Worm (Caenorhabditis elegans): Measurements from ENCODE around the gene F25G6.1.

DNA sequence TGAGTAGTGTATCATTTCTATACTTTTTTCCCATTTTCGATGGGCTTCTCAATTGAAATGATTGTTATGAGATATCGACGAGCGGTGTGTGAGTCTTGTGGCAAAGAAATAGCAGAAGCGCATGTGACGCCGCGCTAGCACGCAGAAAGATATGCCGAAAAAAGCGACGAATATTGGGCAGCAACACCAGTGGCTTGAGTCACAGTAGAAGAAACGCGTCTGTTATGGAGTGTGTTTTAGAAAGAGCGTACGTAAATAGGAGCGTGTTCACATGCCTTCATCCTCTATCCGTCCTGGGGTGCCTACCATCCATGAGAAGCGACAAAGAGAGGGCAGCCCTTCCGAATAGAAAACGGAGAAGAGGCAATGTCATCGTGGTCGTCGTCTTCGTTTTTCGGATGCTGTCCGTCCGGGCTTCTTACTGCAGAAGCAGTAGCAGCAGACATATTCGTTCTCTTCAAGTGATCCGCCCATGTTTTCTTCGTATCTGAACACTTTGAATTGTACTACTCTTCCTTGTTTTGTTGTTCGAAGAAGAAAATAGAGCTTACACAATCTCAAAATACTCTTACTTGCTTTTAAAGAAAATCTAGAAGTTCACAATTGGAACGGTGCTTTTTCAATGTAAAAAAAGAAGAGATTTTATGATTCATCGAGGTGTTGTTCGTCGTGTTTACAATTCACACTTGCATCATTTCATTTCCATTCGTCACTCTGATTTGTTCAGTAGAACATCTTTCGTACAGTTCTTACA, 35.1 kb downstream of the F25G6.1 start:
- TF ChIP-seq med-1 (GFP tag; optimal IDR thresholded peaks at IDR 0.05; ENCODE audit: insufficient read depth): no peak
- TF ChIP-seq klf-2 (GFP tag; conservative IDR thresholded peaks at IDR 0.05): no peak
- no peak for TF ChIP-seq ref-1 (GFP tag; conservative IDR thresholded peaks at IDR 0.05)
